Worm (Caenorhabditis elegans) whole organism, mixed stage, embryonic: ENCODE measurements around the gene bli-5.

ENCODE experiments used
- bed-3 ChIP-seq: fragments of 200-800 bp; sonication (Bioruptor generic); optimal IDR thresholded peaks from 3 replicates; lab custom pipeline; 2018; ENCODE audit warnings: mild to moderate bottlenecking, missing genetic modification characterization, moderate library complexity, missing compliant biosample characterization
- nhr-237 ChIP-seq: fragments of 150-350 bp; optimal IDR thresholded peaks from 2 replicates; lab custom pipeline; 2014; ENCODE audit warnings: missing biosample characterization, missing genetic modification characterization
- unc-39 ChIP-seq: fragments of 150-350 bp; optimal IDR thresholded peaks from 2 replicates; lab custom pipeline; 2014; ENCODE audit warnings: missing biosample characterization, missing genetic modification characterization
- unc-62 ChIP-seq: fragments of 150-350 bp; optimal IDR thresholded peaks from 2 replicates; lab custom pipeline; 2014; ENCODE audit warnings: missing biosample characterization, missing genetic modification reagents, missing genetic modification characterization

DNA sequence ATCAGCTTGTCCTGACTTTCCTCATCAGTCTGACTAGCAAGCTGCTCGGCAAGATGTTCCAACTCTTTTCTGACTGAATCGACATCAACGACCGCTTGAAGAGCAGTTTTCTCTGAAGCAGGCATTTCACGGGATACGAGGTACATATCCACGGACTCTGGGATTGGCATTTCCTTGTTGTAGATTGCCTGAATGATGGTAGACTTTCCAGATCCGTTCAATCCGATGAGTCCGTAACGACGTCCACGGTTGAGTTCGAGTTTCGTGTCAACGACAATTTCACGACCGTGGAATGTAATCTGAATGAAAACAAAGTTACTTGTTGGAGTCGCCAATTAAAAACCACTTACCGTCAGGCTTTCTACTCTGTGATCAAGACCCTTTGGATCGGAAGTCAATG lies 32.0 kb upstream of the bli-5 start:
- no peak for TF ChIP-seq nhr-237 (tag; lab: Kevin White, UChicago)
- TF ChIP-seq bed-3 (GFP tag; lab: Kevin White, UChicago), result no peak
- TF ChIP-seq unc-39, result no peak
- TF ChIP-seq unc-62, result no peak
